Worm (Caenorhabditis elegans) whole organism, mixed stage, embryonic: ENCODE results near the gene F26C11.4.

Experiments used
- ces-1 ChIP-seq: fragments of 150-350 bp; optimal IDR thresholded peaks from 2 replicates; lab custom pipeline; 2014; ENCODE audit warnings: missing biosample characterization, missing genetic modification reagents, missing genetic modification characterization
- elt-3 ChIP-seq: fragments of 150-350 bp; optimal IDR thresholded peaks from 2 replicates; lab custom pipeline; 2014; ENCODE audit warnings: missing biosample characterization, missing genetic modification characterization
- mab-5 ChIP-seq: fragments of 150-350 bp; optimal IDR thresholded peaks from 2 replicates; lab custom pipeline; 2014; ENCODE audit warnings: missing biosample characterization, missing genetic modification characterization
- nhr-2 ChIP-seq: fragments of 150-350 bp; optimal IDR thresholded peaks from 2 replicates; lab custom pipeline; 2014; ENCODE audit warnings: missing biosample characterization, missing genetic modification characterization
- nhr-237 ChIP-seq: fragments of 150-350 bp; optimal IDR thresholded peaks from 2 replicates; lab custom pipeline; 2014; ENCODE audit warnings: missing biosample characterization, missing genetic modification characterization
- nhr-28 ChIP-seq: fragments of 150-350 bp; optimal IDR thresholded peaks from 2 replicates; lab custom pipeline; 2014; ENCODE audit warnings: missing biosample characterization, missing genetic modification characterization
- pha-4 ChIP-seq: fragments of 150-350 bp; optimal IDR thresholded peaks from 2 replicates; lab custom pipeline; 2018; ENCODE audit warnings: missing biosample characterization, missing genetic modification reagents, missing genetic modification characterization
- unc-39 ChIP-seq: fragments of 150-350 bp; optimal IDR thresholded peaks from 2 replicates; lab custom pipeline; 2014; ENCODE audit warnings: missing biosample characterization, missing genetic modification characterization
- unc-62 ChIP-seq: fragments of 150-350 bp; optimal IDR thresholded peaks from 2 replicates; lab custom pipeline; 2014; ENCODE audit warnings: missing biosample characterization, missing genetic modification reagents, missing genetic modification characterization
- zip-8 ChIP-seq: fragments of 150-350 bp; optimal IDR thresholded peaks from 2 replicates; lab custom pipeline; 2014; ENCODE audit warnings: missing biosample characterization, missing genetic modification characterization

DNA sequence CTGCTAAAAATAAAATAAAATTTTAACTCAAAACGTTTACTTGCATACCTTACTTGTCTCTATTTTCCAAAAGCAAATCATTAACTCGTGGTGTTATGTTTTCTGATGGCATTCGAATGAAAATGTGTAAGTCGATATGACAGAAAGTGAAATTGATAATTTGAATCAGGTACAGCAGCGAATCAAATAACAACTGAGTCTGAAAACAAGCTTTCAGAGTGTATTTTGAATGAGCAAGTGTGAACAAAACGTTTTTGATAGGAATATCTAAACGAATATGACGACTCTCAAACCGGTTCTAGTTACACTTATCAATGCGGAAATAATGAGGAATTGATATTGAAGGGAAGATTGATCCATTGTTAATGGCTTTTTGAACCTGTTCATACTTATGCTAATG, 45.0 kb downstream of the F26C11.4 start, which contains the start of gene chil-7:
- TF ChIP-seq ces-1 (GFP tag; lab: Kevin White, UChicago): no peak
- no peak for TF ChIP-seq zip-8 (tag; lab: Kevin White, UChicago)
- no peak for TF ChIP-seq unc-39 (tag; lab: Kevin White, UChicago)
- TF ChIP-seq pha-4: no peak
- no peak for TF ChIP-seq elt-3 (tag; lab: Kevin White, UChicago)
- no peak for TF ChIP-seq nhr-28 (tag; lab: Kevin White, UChicago)
- TF ChIP-seq unc-62: no peak
- TF ChIP-seq nhr-237: no peak
- no peak for TF ChIP-seq mab-5 (tag; lab: Kevin White, UChicago)
- TF ChIP-seq nhr-2: no peak
